Fruit fly (Drosophila melanogaster): ENCODE results near the gene CG7202.

DNA sequence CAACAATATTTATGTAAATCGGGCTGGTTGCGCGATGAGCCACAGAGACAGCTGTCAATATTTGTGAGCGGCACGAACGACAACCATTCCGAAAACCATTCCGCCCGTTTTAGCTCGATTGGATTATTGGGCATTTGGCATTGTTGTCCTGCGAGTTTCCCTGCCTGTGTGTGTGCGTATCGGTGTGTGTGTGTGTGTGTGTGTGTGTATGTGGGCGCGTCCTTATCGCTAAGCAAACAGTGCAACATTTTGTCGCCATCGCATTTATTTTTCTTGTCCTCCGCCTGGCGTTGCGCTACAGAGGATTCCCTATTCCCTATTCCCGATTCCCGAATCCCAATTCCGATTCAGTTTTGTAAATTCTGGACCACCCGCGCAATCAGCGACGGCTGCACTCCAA is 20.7 kb downstream of the CG7202 start:
- no peak for TF ChIP-seq Hr96 (GFP tag; optimal IDR thresholded peaks at IDR 0.05)
- no peak for TF ChIP-seq CG11617 (GFP tag; optimal IDR thresholded peaks at IDR 0.05)
- TF ChIP-seq CG1620 (GFP tag; optimal IDR thresholded peaks at IDR 0.05): no peak
- no peak for TF ChIP-seq CG5204 (GFP tag; optimal IDR thresholded peaks at IDR 0.05)
- no peak for TF ChIP-seq CG7101 (tag; optimal IDR thresholded peaks at IDR 0.05)
- TF ChIP-seq kay (GFP tag; ENCODE audit: borderline replicate concordance): no peak
- TF ChIP-seq CG12768 (GFP tag; optimal IDR thresholded peaks at IDR 0.05): no peak
- TF ChIP-seq cic (GFP tag; optimal IDR thresholded peaks at IDR 0.05): no peak
- TF ChIP-seq pad (GFP tag; optimal IDR thresholded peaks at IDR 0.05): no peak
- no peak for TF ChIP-seq Clk (GFP tag; optimal IDR thresholded peaks at IDR 0.05)

All from whole organism, adult.